Comparison of ENCODE assay signal across 4 fruit fly cellular contexts in genomic region chrX:3396837-3397495, dm6.
TF ChIP-seq lines count a peak whose summit lies in the region.

No protein-coding gene starts in this region.

- no peak for TF ChIP-seq CTCF in whole organism, embryonic (GFP tag; optimal IDR thresholded peaks at IDR 0.05; lab: Kevin White, UChicago)

TF ChIP-seq in whole organism, adult, 20 proteins besides CTCF, POLR2A, EP300 and RAD21:
- TF ChIP-seq CG33017 (tag; optimal IDR thresholded peaks at IDR 0.05; lab: Kevin White, UChicago) (peak; percentile 21), Clk (GFP tag; optimal IDR thresholded peaks at IDR 0.05; lab: Kevin White, UChicago) (no peak), Hr96 (GFP tag; optimal IDR thresholded peaks at IDR 0.05; lab: Kevin White, UChicago) (no peak), pad (GFP tag; optimal IDR thresholded peaks at IDR 0.05; lab: Kevin White, UChicago) (no peak)

TF ChIP-seq in whole organism, embryonic, 481 proteins besides CTCF, POLR2A, EP300 and RAD21 (continues in another document):
- TF ChIP-seq CG8478 (optimal IDR thresholded peaks at IDR 0.05; lab: Kevin White, UChicago) (no peak), CkIIα-i1 (GFP tag; IDR thresholded peaks at IDR 0.05; lab: Robert Waterston, UW) (no peak), CG9437 (GFP tag; optimal IDR thresholded peaks at IDR 0.05; lab: Kevin White, UChicago) (peak; percentile 1), CG8388 (GFP tag; optimal IDR thresholded peaks at IDR 0.05; lab: Kevin White, UChicago) (peak; percentile 47), Hr51 (GFP tag; optimal IDR thresholded peaks at IDR 0.05; lab: Kevin White, UChicago) (peak in 1 of 2 experiments; percentile 48), CG15696 (tag; optimal IDR thresholded peaks at IDR 0.05; lab: Kevin White, UChicago) (peak; percentile 68), CG10654 (GFP tag; optimal IDR thresholded peaks at IDR 0.05; lab: Kevin White, UChicago) (no peak), CG17361 (GFP tag; IDR thresholded peaks at IDR 0.05; lab: Robert Waterston, UW) (peak; percentile 43; the same call in 1 of the 3 replicates), CG34422 (GFP tag; IDR thresholded peaks at IDR 0.05; lab: Robert Waterston, UW) (0 out of 3 replicates have a peak, but pooled peaks have one; percentile 48), E2f1 (GFP tag; IDR thresholded peaks at IDR 0.05; lab: Robert Waterston, UW) (peak; percentile 54; the same call in 1 of the 2 replicates), Sox100B (GFP tag; optimal IDR thresholded peaks at IDR 0.05; lab: Kevin White, UChicago) (peak; percentile 23), tgo (GFP tag; IDR thresholded peaks at IDR 0.05; lab: Robert Waterston, UW) (peak; percentile 44; the same call in 2 of the 3 replicates), CG10267 (tag; optimal IDR thresholded peaks at IDR 0.05; lab: Kevin White, UChicago) (peak; percentile 40), CoRest (tag; optimal IDR thresholded peaks at IDR 0.05; lab: Kevin White, UChicago) (peak; percentile 43), bab2 (GFP tag; optimal IDR thresholded peaks at IDR 0.05; lab: Kevin White, UChicago) (no peak), ato (GFP tag; IDR thresholded peaks at IDR 0.05; lab: Robert Waterston, UW; ENCODE audit: partially characterized antibody) (no peak), Dbx (GFP tag; IDR thresholded peaks at IDR 0.05; lab: Robert Waterston, UW) (peak; percentile 44; the same call in 1 of the 3 replicates), CG2116 (GFP tag; optimal IDR thresholded peaks at IDR 0.05; lab: Kevin White, UChicago) (no peak), CG32532 (GFP tag; IDR thresholded peaks at IDR 0.05; lab: Robert Waterston, UW) (peak; percentile 53; the same call in 1 of the 2 replicates), Lpt (GFP tag; optimal IDR thresholded peaks at IDR 0.05; lab: Kevin White, UChicago) (no peak), CG17359 (tag; optimal IDR thresholded peaks at IDR 0.05; lab: Kevin White, UChicago) (peak; percentile 47), gsb-n (tag; optimal IDR thresholded peaks at IDR 0.05; lab: Kevin White, UChicago) (peak; percentile 56), Ets65A (GFP tag; lab: Kevin White, UChicago) (peak; percentile 46), phol (tag; optimal IDR thresholded peaks at IDR 0.05; lab: Kevin White, UChicago) (peak; percentile 39), CG2129 (GFP tag; IDR thresholded peaks at IDR 0.05; lab: Robert Waterston, UW; ENCODE audit: partially characterized antibody) (peak; percentile 47; the same call in 1 of the 2 replicates), CG11504 (tag; optimal IDR thresholded peaks at IDR 0.05; lab: Kevin White, UChicago) (peak; percentile 58), CG17385 (GFP tag; optimal IDR thresholded peaks at IDR 0.05; lab: Kevin White, UChicago) (peak; percentile 51)

TF ChIP-seq in whole organism, prepupa, 60 proteins besides CTCF, POLR2A, EP300 and RAD21:
- TF ChIP-seq CG6163 (GFP tag; IDR thresholded peaks at IDR 0.05; lab: Robert Waterston, UW) = 0 out of 3 replicates have a peak, but pooled peaks have one; percentile 19
- no peak for TF ChIP-seq Sox14 (GFP tag; optimal IDR thresholded peaks at IDR 0.05; lab: Kevin White, UChicago)
- peak; percentile 33; the same call in 1 of the 3 replicates for TF ChIP-seq CG8119 (GFP tag; IDR thresholded peaks at IDR 0.05; lab: Robert Waterston, UW)
- TF ChIP-seq Hr39 (GFP tag; optimal IDR thresholded peaks at IDR 0.05; lab: Kevin White, UChicago) = no peak
- peak; percentile 43 for TF ChIP-seq CG15336 (GFP tag; IDR thresholded peaks at IDR 0.05; lab: Robert Waterston, UW)
- peak; percentile 46; the same call in 2 of the 3 replicates for TF ChIP-seq eg (GFP tag; IDR thresholded peaks at IDR 0.05; lab: Robert Waterston, UW)
- TF ChIP-seq vri (GFP tag; optimal IDR thresholded peaks at IDR 0.05; lab: Kevin White, UChicago) = no peak

TF ChIP-seq in whole organism, pupa, 21 proteins besides CTCF, POLR2A, EP300 and RAD21:
- TF ChIP-seq Snoo (tag; optimal IDR thresholded peaks at IDR 0.05; lab: Kevin White, UChicago) = no peak
- 0 out of 3 replicates have a peak, but pooled peaks have one; percentile 41 for TF ChIP-seq CG4496 (GFP tag; IDR thresholded peaks at IDR 0.05; lab: Robert Waterston, UW)
- no peak for TF ChIP-seq CG12605 (GFP tag; IDR thresholded peaks at IDR 0.05; lab: Robert Waterston, UW)
